Fruit fly (Drosophila melanogaster) whole organism, adult: Measurements from ENCODE around the gene CG42740.
A peak's percentile ranks its signal among the peaks of the same experiment; 100 is the strongest.

Experiments used
- CG11617 ChIP-seq: fragments of 200-800 bp; sonication (Bioruptor generic); optimal IDR thresholded peaks from 2 replicates; lab custom pipeline; 2017; ENCODE audit warnings: mild to moderate bottlenecking, missing biosample characterization, missing genetic modification reagents, missing genetic modification characterization
- CG12768 ChIP-seq: fragments of 200-800 bp; sonication (Bioruptor generic); optimal IDR thresholded peaks from 2 replicates; lab custom pipeline; 2017; ENCODE audit warnings: missing biosample characterization, missing genetic modification characterization, mild to moderate bottlenecking, moderate library complexity, missing genetic modification reagents
- CG14711 ChIP-seq: fragments of 200-800 bp; sonication (Bioruptor generic); optimal IDR thresholded peaks from 2 replicates; lab custom pipeline; 2018; ENCODE audit warnings: missing biosample characterization, mild to moderate bottlenecking, missing genetic modification characterization, moderate library complexity
- CG1620 ChIP-seq: fragments of 200-800 bp; sonication (Bioruptor generic); optimal IDR thresholded peaks from 2 replicates; lab custom pipeline; 2016; ENCODE audit warnings: missing biosample characterization, missing genetic modification characterization
- CG33017 ChIP-seq: fragments of 200-800 bp; sonication (Bioruptor generic); optimal IDR thresholded peaks from 2 replicates; lab custom pipeline; 2018; ENCODE audit warnings: missing biosample characterization, mild to moderate bottlenecking, missing genetic modification characterization, moderate library complexity
- CG5204 ChIP-seq: fragments of 200-800 bp; sonication (Bioruptor generic); optimal IDR thresholded peaks from 2 replicates; lab custom pipeline; 2016; ENCODE audit warnings: missing biosample characterization, missing genetic modification characterization
- CG7045 ChIP-seq: fragments of 200-800 bp; sonication (Bioruptor generic); optimal IDR thresholded peaks from 2 replicates; lab custom pipeline; 2017; ENCODE audit warnings: missing biosample characterization, mild to moderate bottlenecking, missing genetic modification characterization
- CG7101 ChIP-seq: fragments of 200-800 bp; sonication (Bioruptor generic); optimal IDR thresholded peaks from 2 replicates; lab custom pipeline; 2018; ENCODE audit warnings: missing biosample characterization, mild to moderate bottlenecking, missing genetic modification characterization, moderate library complexity
- Clk ChIP-seq: fragments of 200-800 bp; sonication (Bioruptor generic); optimal IDR thresholded peaks from 2 replicates; lab custom pipeline; 2017; ENCODE audit warnings: missing biosample characterization, missing genetic modification characterization
- Crg-1 ChIP-seq: fragments of 200-800 bp; sonication (Bioruptor generic); optimal IDR thresholded peaks from 2 replicates; lab custom pipeline; 2016; ENCODE audit warnings: missing biosample characterization, missing genetic modification characterization
- Hr96 ChIP-seq: fragments of 200-800 bp; sonication (Bioruptor generic); optimal IDR thresholded peaks from 2 replicates; lab custom pipeline; 2016; ENCODE audit warnings: missing biosample characterization, missing genetic modification characterization
- Mnt ChIP-seq: fragments of 200-800 bp; sonication (Bioruptor generic); optimal IDR thresholded peaks from 2 replicates; lab custom pipeline; 2016; ENCODE audit warnings: missing biosample characterization, mild to moderate bottlenecking, missing genetic modification characterization
- bab1 ChIP-seq: fragments of 200-800 bp; sonication (Bioruptor generic); optimal IDR thresholded peaks from 3 replicates; lab custom pipeline; 2019; ENCODE audit warnings: missing biosample characterization, mild to moderate bottlenecking, missing genetic modification characterization, moderate library complexity
- cic ChIP-seq: fragments of 200-800 bp; sonication (Bioruptor generic); optimal IDR thresholded peaks from 2 replicates; lab custom pipeline; 2017; ENCODE audit warnings: missing biosample characterization, mild to moderate bottlenecking, missing genetic modification characterization, moderate library complexity
- cnc ChIP-seq, 2 experiments: fragments of >200 bp; optimal IDR thresholded peaks; 2 replicates each; lab custom pipeline; 2017
- kay ChIP-seq: fragments of 200-800 bp; sonication (Bioruptor generic); peaks from one replicate; lab custom pipeline; 2016; ENCODE audit warnings: missing biosample characterization, missing genetic modification characterization, borderline replicate concordance
- ovo ChIP-seq: fragments of 200-800 bp; sonication (Bioruptor generic); optimal IDR thresholded peaks from 2 replicates; lab custom pipeline; 2016; ENCODE audit warnings: missing biosample characterization, missing genetic modification characterization
- pad ChIP-seq: fragments of 200-800 bp; sonication (Bioruptor generic); optimal IDR thresholded peaks from 3 replicates; lab custom pipeline; 2017; ENCODE audit warnings: missing biosample characterization, missing genetic modification characterization, mild to moderate bottlenecking, moderate library complexity, missing genetic modification reagents
- tj ChIP-seq: fragments of 200-800 bp; sonication (Bioruptor generic); optimal IDR thresholded peaks from 3 replicates; lab custom pipeline; 2017; ENCODE audit warnings: missing biosample characterization, mild to moderate bottlenecking, missing genetic modification characterization, moderate library complexity
- toe ChIP-seq: fragments of 200-800 bp; sonication (Bioruptor generic); optimal IDR thresholded peaks from 2 replicates; lab custom pipeline; 2016; ENCODE audit warnings: missing biosample characterization, missing genetic modification characterization

CG42740 gene

dm6 chr3R:30464244-30464643, 41.5 kb upstream of the CG42740 start:
- no peak for TF ChIP-seq cic
- TF ChIP-seq CG7045 (GFP tag; lab: Kevin White, UChicago), result no peak
- no peak for TF ChIP-seq CG7101 (tag; lab: Kevin White, UChicago)
- TF ChIP-seq Hr96 (GFP tag; lab: Kevin White, UChicago), result no peak
- TF ChIP-seq kay (GFP tag; lab: Kevin White, UChicago), result no peak
- TF ChIP-seq CG12768, result no peak
- TF ChIP-seq CG1620 (GFP tag; lab: Kevin White, UChicago), result no peak
- no peak for TF ChIP-seq toe
- TF ChIP-seq CG33017 (tag; lab: Kevin White, UChicago), result no peak
- TF ChIP-seq Mnt (GFP tag; lab: Kevin White, UChicago), result no peak
- no peak for TF ChIP-seq Clk (GFP tag; lab: Kevin White, UChicago)
- TF ChIP-seq bab1, result no peak
- no peak for TF ChIP-seq cnc (optimal IDR thresholded peaks at IDR 0.05; lab: Kevin White, UChicago)
- no peak for TF ChIP-seq CG11617 (GFP tag; lab: Kevin White, UChicago)
- TF ChIP-seq ovo (GFP tag; lab: Kevin White, UChicago), result no peak
- TF ChIP-seq pad (GFP tag; lab: Kevin White, UChicago), result no peak
- no peak for TF ChIP-seq Crg-1 (GFP tag; lab: Kevin White, UChicago)
- no peak for TF ChIP-seq tj (GFP tag; lab: Kevin White, UChicago)
- TF ChIP-seq CG5204, result no peak
- TF ChIP-seq CG14711 (tag; lab: Kevin White, UChicago), result no peak

- TF ChIP-seq CG7101 (tag; lab: Kevin White, UChicago), result no peak
- no peak for TF ChIP-seq bab1
These were observed 39.0 kb upstream of the CG42740 start for dm6 chr3R:30461608-30462243.

DNA sequence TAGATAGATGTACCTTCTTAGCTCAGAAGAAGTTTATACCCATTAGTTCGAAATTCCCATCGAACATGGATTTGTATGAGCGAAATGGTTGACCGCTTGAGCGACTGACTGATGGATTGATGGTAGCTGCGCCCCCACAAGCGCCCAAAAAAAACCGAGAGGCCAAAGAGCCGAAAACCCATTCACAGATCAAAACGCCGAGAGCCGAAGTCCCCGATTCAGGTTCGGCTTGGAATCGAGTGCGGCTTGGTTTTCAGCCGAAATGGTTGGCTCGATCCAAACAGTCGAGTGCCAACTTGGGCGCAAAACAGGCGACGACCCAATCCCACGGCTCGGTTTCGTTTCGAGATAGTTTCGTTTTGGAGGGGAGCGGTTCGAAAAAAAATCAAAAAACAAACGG, 37.4 kb upstream of the CG42740 start:
- TF ChIP-seq CG5204 (no peak), toe (no peak), CG7045 (GFP tag; lab: Kevin White, UChicago) (no peak), CG14711 (tag; lab: Kevin White, UChicago) (no peak), Clk (GFP tag; lab: Kevin White, UChicago) (no peak), CG12768 (no peak), CG7101 (tag; lab: Kevin White, UChicago) (no peak), ovo (GFP tag; lab: Kevin White, UChicago) (no peak)

DNA sequence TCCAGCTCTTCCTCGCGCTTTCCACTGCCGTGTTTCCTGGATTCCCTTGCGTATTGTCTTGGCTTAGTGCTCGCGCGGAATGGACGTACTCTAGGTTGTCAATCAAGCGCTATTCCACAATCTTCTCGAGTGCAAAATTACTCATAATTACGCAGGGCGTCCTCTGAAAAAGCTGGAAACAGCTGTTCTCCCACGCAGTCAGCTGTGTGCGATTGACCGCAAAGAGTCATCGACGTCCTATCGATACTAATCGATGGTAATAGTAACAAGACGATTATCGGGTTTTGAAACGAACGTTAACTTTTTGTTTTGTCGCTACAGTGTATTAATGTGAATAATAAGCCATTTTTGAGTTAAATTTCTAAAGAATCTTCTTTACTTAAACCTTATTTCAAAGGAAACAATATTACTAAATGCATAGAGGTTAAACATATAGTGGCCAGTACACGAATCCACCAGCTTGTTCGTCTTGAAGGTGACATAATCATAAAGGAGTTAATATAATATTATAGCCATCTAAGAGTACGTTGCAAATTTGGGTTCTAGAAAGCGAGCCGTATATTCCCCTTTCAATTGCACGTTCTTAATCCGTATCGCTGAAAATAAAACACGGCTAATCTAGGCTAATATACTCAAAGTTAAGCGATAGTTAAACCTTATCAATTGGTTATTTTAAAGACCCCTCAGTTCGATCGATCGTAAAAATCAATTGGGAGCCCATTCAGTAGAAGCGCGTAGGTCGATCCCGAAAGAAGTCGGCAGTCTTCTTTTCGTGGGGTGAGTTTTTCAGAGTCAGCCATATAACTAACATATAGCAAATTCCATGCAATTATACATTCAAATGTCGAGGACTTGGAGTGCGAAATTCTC, 36.5 kb upstream of the CG42740 start, which contains the start of the genes CG2224 and CDase:
Gene CG2224 (minus strand): TSS at position 235 of the 870 bp plus-strand sequence.
Gene CDase (plus strand): TSS at position 456 of the 870 bp plus-strand sequence.
- TF ChIP-seq kay (GFP tag; lab: Kevin White, UChicago) (peak; percentile 94), CG7101 (tag; lab: Kevin White, UChicago) (no peak), CG7045 (GFP tag; lab: Kevin White, UChicago) (no peak), bab1 (peak; percentile 69)

DNA sequence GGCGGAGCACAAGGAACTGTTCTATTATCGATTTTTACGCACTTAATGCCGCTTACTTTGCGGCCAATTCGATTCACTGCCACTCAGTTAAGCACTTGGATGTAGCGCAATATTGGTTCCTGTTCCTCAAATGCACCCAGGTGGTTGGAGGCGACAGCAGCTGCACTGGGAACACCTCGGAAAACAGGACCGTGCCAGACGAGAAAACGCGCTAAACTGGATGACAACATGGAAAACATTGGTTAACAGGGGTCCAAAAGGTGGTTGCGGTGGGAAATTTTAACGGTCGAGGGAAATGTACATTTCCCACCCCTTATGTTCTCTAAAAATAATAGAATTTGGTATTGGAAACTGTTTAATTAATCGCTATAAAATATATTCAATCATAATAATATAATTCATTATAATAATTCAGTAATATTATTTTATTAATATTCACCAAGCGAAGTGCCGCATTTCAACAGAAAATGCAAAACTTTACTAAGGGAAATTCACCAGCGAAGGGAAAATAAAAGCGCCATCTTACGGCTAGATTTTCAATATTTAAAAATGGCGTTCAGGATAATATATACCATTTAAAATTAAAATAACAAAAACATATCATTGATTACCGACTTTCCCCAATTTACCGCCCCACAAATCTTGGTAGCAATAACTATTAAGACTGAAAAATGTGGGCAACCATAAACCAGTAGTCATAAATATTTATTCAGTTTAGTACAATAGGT, 33.2 kb upstream of the CG42740 start, which contains the start of gene aralar1:
Gene aralar1 (minus strand): TSS at position 51 of the 728 bp plus-strand sequence.
- TF ChIP-seq Clk (GFP tag; lab: Kevin White, UChicago) (no peak), CG7045 (GFP tag; lab: Kevin White, UChicago) (no peak), cic (no peak), kay (GFP tag; lab: Kevin White, UChicago) (no peak), ovo (GFP tag; lab: Kevin White, UChicago) (no peak), tj (GFP tag; lab: Kevin White, UChicago) (no peak), cnc (optimal IDR thresholded peaks at IDR 0.05; lab: Kevin White, UChicago) (no peak), CG11617 (GFP tag; lab: Kevin White, UChicago) (no peak), CG33017 (tag; lab: Kevin White, UChicago) (no peak), pad (GFP tag; lab: Kevin White, UChicago) (no peak), CG14711 (tag; lab: Kevin White, UChicago) (no peak), CG1620 (GFP tag; lab: Kevin White, UChicago) (no peak), CG7101 (tag; lab: Kevin White, UChicago) (no peak), Crg-1 (GFP tag; lab: Kevin White, UChicago) (no peak), CG5204 (no peak), CG12768 (no peak)

DNA sequence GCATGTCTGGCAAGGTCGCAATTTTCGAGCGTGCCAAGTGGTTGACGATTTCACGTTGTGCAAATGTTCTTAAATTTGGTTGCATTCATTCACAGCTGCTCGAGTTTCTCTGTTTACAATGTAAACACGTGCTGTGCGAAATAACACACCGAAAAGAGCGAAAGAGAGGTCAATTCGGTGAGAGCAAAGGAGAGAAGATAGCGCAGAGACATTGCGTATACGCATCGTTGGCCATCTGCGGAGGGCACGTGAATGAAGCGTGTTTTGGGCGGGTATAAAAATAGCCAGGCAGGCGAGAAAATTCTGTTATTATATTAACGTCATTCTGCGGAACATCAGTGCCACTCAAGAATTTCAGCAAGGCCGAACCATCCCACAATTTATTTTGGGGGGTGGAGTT, 31.7 kb upstream of the CG42740 start:
- TF ChIP-seq cic (peak; percentile 41), Mnt (GFP tag; lab: Kevin White, UChicago) (peak; percentile 50), pad (GFP tag; lab: Kevin White, UChicago) (peak; percentile 17), kay (GFP tag; lab: Kevin White, UChicago) (peak; percentile 44), CG12768 (no peak), CG14711 (tag; lab: Kevin White, UChicago) (no peak)
